Worm (Caenorhabditis elegans) whole organism, L3 larva: ENCODE data around the gene dna-2.

Source experiments
- R02D3.7 ChIP-seq: fragments of 150-350 bp; optimal IDR thresholded peaks from 2 replicates; lab custom pipeline; 2014; ENCODE audit warnings: missing biosample characterization, missing genetic modification characterization
- ama-1 ChIP-seq: fragments of 150-350 bp; optimal IDR thresholded peaks from 2 replicates; lab custom pipeline; 2018
- egl-5 ChIP-seq: fragments of 150-350 bp; optimal IDR thresholded peaks from 2 replicates; lab custom pipeline; 2017; ENCODE audit warnings: missing biosample characterization, missing genetic modification reagents, missing genetic modification characterization, inconsistent platforms
- fkh-10 ChIP-seq: sonication (generic microtip); optimal IDR thresholded peaks from 2 replicates; lab custom pipeline; 2017; ENCODE audit warnings: missing biosample characterization, missing genetic modification reagents, missing genetic modification characterization
- fos-1 ChIP-seq: fragments of 150-350 bp; optimal IDR thresholded peaks from 2 replicates; lab custom pipeline; 2014; ENCODE audit warnings: missing biosample characterization, missing genetic modification characterization
- lin-15B ChIP-seq: fragments of 150-350 bp; optimal IDR thresholded peaks from 2 replicates; lab custom pipeline; 2014; ENCODE audit warnings: missing biosample characterization, missing genetic modification characterization
- nfya-1 ChIP-seq: sonication (generic microtip); optimal IDR thresholded peaks from 2 replicates; lab custom pipeline; 2017; ENCODE audit warnings: missing genetic modification characterization, mild to moderate bottlenecking, missing compliant biosample characterization, antibody characterized with exemption, moderate library complexity; ENCODE audit not compliant: insufficient read depth
- nhr-25 ChIP-seq: sonication (generic microtip); optimal IDR thresholded peaks from 2 replicates; lab custom pipeline; 2017; ENCODE audit warnings: missing biosample characterization, missing genetic modification characterization
- pqm-1 ChIP-seq: fragments of 150-350 bp; optimal IDR thresholded peaks from 2 replicates; lab custom pipeline; 2017; ENCODE audit warnings: missing biosample characterization, missing genetic modification characterization, inconsistent platforms
- skn-1 ChIP-seq: fragments of 150-350 bp; optimal IDR thresholded peaks from 2 replicates; lab custom pipeline; 2014; ENCODE audit warnings: missing biosample characterization, missing genetic modification characterization
- snpc-4 ChIP-seq: fragments of 150-350 bp; optimal IDR thresholded peaks from 2 replicates; lab custom pipeline; 2014; ENCODE audit warnings: missing biosample characterization, missing genetic modification characterization
- tbx-2 ChIP-seq: sonication (generic microtip); optimal IDR thresholded peaks from 2 replicates; lab custom pipeline; 2016; ENCODE audit warnings: mild to moderate bottlenecking, missing genetic modification characterization, missing compliant biosample characterization
- unc-39 ChIP-seq: sonication (generic microtip); optimal IDR thresholded peaks from 4 replicates; lab custom pipeline; 2017; ENCODE audit warnings: missing biosample characterization, missing genetic modification characterization
- zag-1 ChIP-seq: fragments of 150-350 bp; optimal IDR thresholded peaks from 2 replicates; lab custom pipeline; 2014; ENCODE audit warnings: missing biosample characterization, missing genetic modification characterization

- TF ChIP-seq skn-1 (no peak), snpc-4 (tag; lab: Kevin White, UChicago) (peak; percentile 33), R02D3.7 (tag; lab: Kevin White, UChicago) (no peak), nfya-1 (tag; lab: Kevin White, UChicago) (no peak), fos-1 (no peak), ama-1 (lab: Kevin White, UChicago) (no peak), unc-39 (tag; lab: Kevin White, UChicago) (no peak), lin-15B (tag; lab: Kevin White, UChicago) (peak; percentile 15), egl-5 (tag; lab: Kevin White, UChicago) (no peak), pqm-1 (no peak), nhr-25 (peak; percentile 7), fkh-10 (no peak), zag-1 (tag; lab: Kevin White, UChicago) (no peak), tbx-2 (tag; lab: Kevin White, UChicago) (no peak)
Observed at ce11 chrII:11830601-11831000, 52.4 kb downstream of the dna-2 start.
